Fruit fly (Drosophila melanogaster) whole organism, prepupa: ENCODE data around the gene Sfxn2.

Experiments
- CG11294 ChIP-seq: fragments of 200-800 bp; sonication (Bioruptor generic); IDR thresholded peaks from 2 replicates; pipeline ENCODE4 v1.3.6; 2022; ENCODE audit warnings: missing biosample characterization, missing genetic modification characterization
- CG15336 ChIP-seq: fragments of 200-800 bp; sonication (Bioruptor generic); IDR thresholded peaks from 2 replicates; pipeline ENCODE4 v1.3.6; 2022; ENCODE audit warnings: missing biosample characterization, missing genetic modification characterization
- CG1621 ChIP-seq: fragments of 200-800 bp; sonication (Bioruptor generic); optimal IDR thresholded peaks from 3 replicates; lab custom pipeline; 2018; ENCODE audit warnings: missing biosample characterization, mild to moderate bottlenecking, missing genetic modification characterization
- CG3032 ChIP-seq: fragments of 200-800 bp; optimal IDR thresholded peaks from 2 replicates; lab custom pipeline; 2019; ENCODE audit warnings: missing biosample characterization, mild to moderate bottlenecking, missing genetic modification characterization, moderate library complexity
- CG31627 ChIP-seq: fragments of 200-800 bp; sonication (Bioruptor generic); optimal IDR thresholded peaks from 3 replicates; lab custom pipeline; 2016; ENCODE audit warnings: missing biosample characterization, missing genetic modification characterization
- CG32006 ChIP-seq: fragments of 200-800 bp; sonication (Bioruptor generic); optimal IDR thresholded peaks from 3 replicates; lab custom pipeline; 2017; ENCODE audit warnings: missing biosample characterization, mild to moderate bottlenecking, missing genetic modification characterization
- CG3919 ChIP-seq: fragments of 200-800 bp; sonication (Bioruptor generic); optimal IDR thresholded peaks from 3 replicates; lab custom pipeline; 2016; ENCODE audit warnings: missing biosample characterization, missing genetic modification characterization
- CG6163 ChIP-seq: fragments of 200-800 bp; sonication (Bioruptor generic); IDR thresholded peaks from 3 replicates; pipeline ENCODE4 v1.3.6; 2022; ENCODE audit warnings: missing biosample characterization, missing genetic modification characterization
- CG6792 ChIP-seq: fragments of 200-800 bp; sonication (Bioruptor generic); optimal IDR thresholded peaks from 3 replicates; lab custom pipeline; 2016; ENCODE audit warnings: missing biosample characterization, missing genetic modification characterization
- CG6808 ChIP-seq: fragments of 200-800 bp; sonication (Bioruptor generic); optimal IDR thresholded peaks from 3 replicates; lab custom pipeline; 2017; ENCODE audit warnings: missing biosample characterization, missing genetic modification characterization, mild to moderate bottlenecking, moderate library complexity, missing genetic modification reagents
- CG6854 ChIP-seq: fragments of 200-800 bp; sonication (Bioruptor generic); optimal IDR thresholded peaks from 2 replicates; lab custom pipeline; 2017; ENCODE audit warnings: missing biosample characterization, mild to moderate bottlenecking, missing genetic modification characterization
- CG7368 ChIP-seq: fragments of 200-800 bp; sonication (Bioruptor generic); optimal IDR thresholded peaks from 3 replicates; lab custom pipeline; 2016; ENCODE audit warnings: missing biosample characterization, missing genetic modification characterization
- CG8119 ChIP-seq: fragments of 200-800 bp; sonication (Bioruptor generic); IDR thresholded peaks from 3 replicates; pipeline ENCODE4 v1.3.6; 2022; ENCODE audit warnings: missing biosample characterization, missing genetic modification characterization
- CG8319 ChIP-seq: fragments of 200-800 bp; sonication (Bioruptor generic); optimal IDR thresholded peaks from 3 replicates; lab custom pipeline; 2016; ENCODE audit warnings: missing biosample characterization, missing genetic modification characterization
- CG8632 ChIP-seq: fragments of 200-800 bp; sonication (Bioruptor generic); optimal IDR thresholded peaks from 3 replicates; lab custom pipeline; 2016; ENCODE audit warnings: missing biosample characterization, missing genetic modification characterization
- CG9139 ChIP-seq: fragments of 200-800 bp; sonication (Bioruptor generic); optimal IDR thresholded peaks from 3 replicates; lab custom pipeline; 2017; ENCODE audit warnings: missing biosample characterization, mild to moderate bottlenecking, missing genetic modification characterization
- Eip75B ChIP-seq: fragments of 200-800 bp; sonication (Bioruptor generic); optimal IDR thresholded peaks from 3 replicates; lab custom pipeline; 2016; ENCODE audit warnings: missing biosample characterization, missing genetic modification characterization
- Eip78C ChIP-seq: fragments of 200-800 bp; sonication (Bioruptor generic); peaks from one replicate; lab custom pipeline; 2016; ENCODE audit warnings: missing biosample characterization, missing genetic modification characterization
- Eip93F ChIP-seq: fragments of 200-800 bp; sonication (Bioruptor generic); optimal IDR thresholded peaks from 2 replicates; lab custom pipeline; 2016; ENCODE audit warnings: missing biosample characterization, mild to moderate bottlenecking, missing genetic modification characterization
- Ets96B ChIP-seq: fragments of 200-800 bp; optimal IDR thresholded peaks from 2 replicates; lab custom pipeline; 2019; ENCODE audit warnings: missing biosample characterization, mild to moderate bottlenecking, missing genetic modification characterization, moderate library complexity
- Hr39 ChIP-seq: fragments of 200-800 bp; sonication (Bioruptor generic); optimal IDR thresholded peaks from 2 replicates; lab custom pipeline; 2016; ENCODE audit warnings: missing biosample characterization, missing genetic modification characterization
- Hr4 ChIP-seq: fragments of 200-800 bp; sonication (Bioruptor generic); optimal IDR thresholded peaks from 3 replicates; lab custom pipeline; 2016; ENCODE audit warnings: missing biosample characterization, missing genetic modification characterization
- Lpt ChIP-seq: fragments of 200-800 bp; sonication (Bioruptor generic); optimal IDR thresholded peaks from 3 replicates; lab custom pipeline; 2016; ENCODE audit warnings: missing biosample characterization, missing genetic modification characterization
- Met ChIP-seq: fragments of 200-800 bp; sonication (Bioruptor generic); optimal IDR thresholded peaks from 3 replicates; lab custom pipeline; 2016; ENCODE audit warnings: missing biosample characterization, missing genetic modification characterization
- Sox102F ChIP-seq: fragments of 200-800 bp; sonication (Bioruptor generic); optimal IDR thresholded peaks from 2 replicates; lab custom pipeline; 2016; ENCODE audit warnings: missing biosample characterization, mild to moderate bottlenecking, missing genetic modification characterization
- Sox14 ChIP-seq: fragments of 200-800 bp; sonication (Bioruptor generic); optimal IDR thresholded peaks from 3 replicates; lab custom pipeline; 2016; ENCODE audit warnings: missing biosample characterization, missing genetic modification characterization
- Sox15 ChIP-seq: fragments of 200-800 bp; sonication (Bioruptor generic); optimal IDR thresholded peaks from 3 replicates; lab custom pipeline; 2016; ENCODE audit warnings: missing biosample characterization, missing genetic modification characterization
- achi ChIP-seq: fragments of 200-800 bp; sonication (Bioruptor generic); optimal IDR thresholded peaks from 3 replicates; lab custom pipeline; 2016; ENCODE audit warnings: missing biosample characterization, missing genetic modification characterization
- acj6 ChIP-seq: fragments of 200-800 bp; sonication (Bioruptor generic); optimal IDR thresholded peaks from 3 replicates; lab custom pipeline; 2016; ENCODE audit warnings: missing biosample characterization, missing genetic modification characterization
- cyc ChIP-seq: fragments of 200-800 bp; sonication (Bioruptor generic); optimal IDR thresholded peaks from 3 replicates; lab custom pipeline; 2016; ENCODE audit warnings: missing biosample characterization, missing genetic modification characterization
- dac ChIP-seq: fragments of 200-800 bp; sonication (Bioruptor generic); optimal IDR thresholded peaks from 2 replicates; lab custom pipeline; 2017; ENCODE audit warnings: missing biosample characterization, mild to moderate bottlenecking, missing genetic modification characterization
- eg ChIP-seq: fragments of 200-800 bp; sonication (Bioruptor generic); IDR thresholded peaks from 3 replicates; pipeline ENCODE4 v1.3.6; 2022; ENCODE audit warnings: missing biosample characterization, missing genetic modification characterization
- esn ChIP-seq: fragments of 200-800 bp; sonication (Bioruptor generic); optimal IDR thresholded peaks from 2 replicates; lab custom pipeline; 2016; ENCODE audit warnings: missing biosample characterization, mild to moderate bottlenecking, missing genetic modification characterization, moderate library complexity
- fkh ChIP-seq: fragments of 200-800 bp; sonication (Bioruptor generic); optimal IDR thresholded peaks from 3 replicates; lab custom pipeline; 2017; ENCODE audit warnings: missing biosample characterization, mild to moderate bottlenecking, missing genetic modification characterization, moderate library complexity
- lz ChIP-seq: fragments of 200-800 bp; sonication (Bioruptor generic); optimal IDR thresholded peaks from 3 replicates; lab custom pipeline; 2016; ENCODE audit warnings: missing biosample characterization, missing genetic modification characterization
- net ChIP-seq: fragments of 200-800 bp; sonication (Bioruptor generic); optimal IDR thresholded peaks from 3 replicates; lab custom pipeline; 2016; ENCODE audit warnings: missing biosample characterization, missing genetic modification characterization
- salr ChIP-seq, 2 experiments: fragments of 200-800 bp; sonication (Bioruptor generic); optimal IDR thresholded peaks; 3 replicates each; lab custom pipeline; 2016 to 2018; ENCODE audit warnings: missing biosample characterization in 2 of 2, missing genetic modification characterization in 2 of 2, mild to moderate bottlenecking in 1 of 2
- spab ChIP-seq: fragments of 200-800 bp; sonication (Bioruptor generic); optimal IDR thresholded peaks from 2 replicates; lab custom pipeline; 2017; ENCODE audit warnings: missing biosample characterization, mild to moderate bottlenecking, missing genetic modification characterization, missing genetic modification reagents
- vri ChIP-seq: fragments of 200-800 bp; sonication (Bioruptor generic); optimal IDR thresholded peaks from 3 replicates; lab custom pipeline; 2016; ENCODE audit warnings: missing biosample characterization, mild to moderate bottlenecking, missing genetic modification characterization

Sfxn2 gene

dm6 chr3L:19056857-19057324, 6.1 kb upstream of the Sfxn2 start (continued):
- TF ChIP-seq esn (GFP tag; lab: Kevin White, UChicago) = no peak
- TF ChIP-seq salr (GFP tag; optimal IDR thresholded peaks at IDR 0.05; lab: Kevin White, UChicago) = no peak
- TF ChIP-seq achi (GFP tag; lab: Kevin White, UChicago) = peak; percentile 28
- peak; percentile 61 for TF ChIP-seq CG32006 (GFP tag; lab: Kevin White, UChicago)
- peak; percentile 12 for TF ChIP-seq Met (GFP tag; lab: Kevin White, UChicago)
- TF ChIP-seq Sox15 (GFP tag; lab: Kevin White, UChicago) = no peak
- peak; percentile 11 for TF ChIP-seq Hr4 (GFP tag; lab: Kevin White, UChicago)
- TF ChIP-seq CG8119 = peak; percentile 62; the same call in 2 of the 3 replicates
- TF ChIP-seq eg = peak; percentile 38; the same call in 1 of the 3 replicates
- TF ChIP-seq CG6163 (GFP tag; lab: Robert Waterston, UW) = 0 out of 3 replicates have a peak, but pooled peaks have one; percentile 8
- TF ChIP-seq cyc (GFP tag; lab: Kevin White, UChicago) = no peak
- TF ChIP-seq dac = no peak
- TF ChIP-seq CG15336 = peak; percentile 69
- TF ChIP-seq CG8319 (GFP tag; lab: Kevin White, UChicago) = no peak
- peak; percentile 24 for TF ChIP-seq Sox102F (GFP tag; lab: Kevin White, UChicago)
- peak; percentile 46 for TF ChIP-seq acj6 (GFP tag; lab: Kevin White, UChicago)
- peak; percentile 13 for TF ChIP-seq CG7368 (GFP tag; lab: Kevin White, UChicago)

DNA sequence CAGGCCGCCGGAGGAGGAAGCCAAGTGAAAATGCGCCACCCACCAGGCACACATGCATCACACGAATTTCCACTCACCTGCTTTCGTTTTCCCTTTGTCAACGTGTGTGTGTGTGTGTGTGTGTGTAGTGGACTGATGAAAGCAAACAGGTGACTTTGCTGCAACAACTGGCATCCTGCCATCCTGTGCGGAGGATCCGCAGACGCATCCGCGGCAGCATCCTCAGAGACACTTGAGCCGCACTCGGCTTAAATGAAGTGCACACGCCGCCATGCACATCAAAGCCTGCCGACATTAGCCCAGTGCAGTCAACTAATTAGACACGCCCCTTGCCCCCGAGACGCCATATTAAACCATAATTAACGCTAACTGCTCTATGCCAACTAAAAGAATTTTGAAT, 4.1 kb upstream of the Sfxn2 start:
- no peak for TF ChIP-seq CG8319 (GFP tag; lab: Kevin White, UChicago)
- TF ChIP-seq eg = 0 out of 3 replicates have a peak, but pooled peaks have one; percentile 33
- TF ChIP-seq, all 60 proteins: peak for 1

- TF ChIP-seq net (GFP tag; lab: Kevin White, UChicago) = peak; percentile 47
- no peak for TF ChIP-seq acj6 (GFP tag; lab: Kevin White, UChicago)
- TF ChIP-seq spab = no peak
- TF ChIP-seq Eip78C (GFP tag; lab: Kevin White, UChicago) = peak; percentile 39
- peak; percentile 91 for TF ChIP-seq fkh (GFP tag; lab: Kevin White, UChicago)
- TF ChIP-seq CG6854 (GFP tag; lab: Kevin White, UChicago) = peak; percentile 60
- TF ChIP-seq vri (GFP tag; lab: Kevin White, UChicago) = peak; percentile 69
- TF ChIP-seq, all 60 proteins: peak for 5
Observed at dm6 chr3L:19063410-19063752, 416 bp downstream of the Sfxn2 start.

dm6 chr3L:19071173-19071844, 8.3 kb downstream of the Sfxn2 start:
- TF ChIP-seq fkh (GFP tag; lab: Kevin White, UChicago) (peak; percentile 74), CG11294 (GFP tag; lab: Robert Waterston, UW) (no peak), eg (0 out of 3 replicates have a peak, but pooled peaks have one; percentile 19), dac (no peak), CG1621 (tag; lab: Kevin White, UChicago) (no peak), CG3919 (GFP tag; lab: Kevin White, UChicago) (no peak)

- TF ChIP-seq dac = no peak
- TF ChIP-seq CG8632 = peak; percentile 42
- peak; percentile 73 for TF ChIP-seq Eip78C (GFP tag; lab: Kevin White, UChicago)
- TF ChIP-seq CG7368 (GFP tag; lab: Kevin White, UChicago) = no peak
- no peak for TF ChIP-seq CG6854 (GFP tag; lab: Kevin White, UChicago)
- peak; percentile 93 for TF ChIP-seq CG9139 (GFP tag; lab: Kevin White, UChicago)
- peak; percentile 76 for TF ChIP-seq vri (GFP tag; lab: Kevin White, UChicago)
- no peak for TF ChIP-seq Hr39
- no peak for TF ChIP-seq Sox14 (GFP tag; lab: Kevin White, UChicago)
- TF ChIP-seq Lpt = peak; percentile 24
- TF ChIP-seq Eip75B (GFP tag; lab: Kevin White, UChicago) = peak; percentile 60
- TF ChIP-seq CG6808 (GFP tag; lab: Kevin White, UChicago) = peak; percentile 84
- TF ChIP-seq fkh (GFP tag; lab: Kevin White, UChicago) = peak; percentile 92
- no peak for TF ChIP-seq CG31627 (GFP tag; lab: Kevin White, UChicago)
- no peak for TF ChIP-seq CG6792 (GFP tag; lab: Kevin White, UChicago)
- no peak for TF ChIP-seq lz (GFP tag; lab: Kevin White, UChicago)
- TF ChIP-seq spab = peak; percentile 46
- TF ChIP-seq CG6163 (GFP tag; lab: Robert Waterston, UW) = peak; percentile 41; the same call in 2 of the 3 replicates
- TF ChIP-seq CG3032 (tag; lab: Kevin White, UChicago) = peak; percentile 73
- TF ChIP-seq net (GFP tag; lab: Kevin White, UChicago) = peak; percentile 64
- TF ChIP-seq CG8119 = peak; percentile 78
- TF ChIP-seq eg = peak; percentile 81
- TF ChIP-seq Ets96B = peak; percentile 83
- TF ChIP-seq CG8319 (GFP tag; lab: Kevin White, UChicago) = no peak
- TF ChIP-seq Sox102F (GFP tag; lab: Kevin White, UChicago) = no peak
- peak; percentile 58 for TF ChIP-seq CG15336
- no peak for TF ChIP-seq Eip93F (GFP tag; lab: Kevin White, UChicago)
- no peak; the same call in 1 of the 2 replicates for TF ChIP-seq CG11294 (GFP tag; lab: Robert Waterston, UW)
Observed at dm6 chr3L:19072177-19072603, 9.2 kb downstream of the Sfxn2 start.
